Fruit fly (Drosophila melanogaster) whole organism, embryonic: Measurements from ENCODE around the gene kirre.

ENCODE experiments used
- Aef1 ChIP-seq: fragments of 200-800 bp; sonication (Bioruptor generic); IDR thresholded peaks from 3 replicates; pipeline ENCODE4 v1.3.6; 2022; ENCODE audit warnings: missing biosample characterization, missing genetic modification characterization
- Blimp-1 ChIP-seq: fragments of 200-800 bp; sonication (Bioruptor generic); optimal IDR thresholded peaks from 3 replicates; lab custom pipeline; 2018; ENCODE audit warnings: missing biosample characterization, missing genetic modification characterization, mild to moderate bottlenecking, moderate library complexity, missing genetic modification reagents
- CG10274 ChIP-seq: fragments of 200-800 bp; sonication (Bioruptor generic); optimal IDR thresholded peaks from 3 replicates; lab custom pipeline; 2017; ENCODE audit warnings: missing biosample characterization, mild to moderate bottlenecking, missing genetic modification characterization
- CG10543 ChIP-seq: fragments of 200-800 bp; sonication (Bioruptor generic); optimal IDR thresholded peaks from 3 replicates; lab custom pipeline; 2017; ENCODE audit warnings: missing biosample characterization, mild to moderate bottlenecking, missing genetic modification characterization, moderate library complexity
- CG13624 ChIP-seq: fragments of 200-800 bp; sonication (Bioruptor generic); optimal IDR thresholded peaks from 2 replicates; lab custom pipeline; 2016; ENCODE audit warnings: missing biosample characterization, missing genetic modification characterization
- CG14441 ChIP-seq: fragments of 200-800 bp; sonication (Bioruptor generic); IDR thresholded peaks from 2 replicates; pipeline ENCODE4 v1.3.6; 2022; ENCODE audit warnings: missing biosample characterization, missing genetic modification characterization
- CG14710 ChIP-seq: fragments of 200-800 bp; sonication (Bioruptor generic); optimal IDR thresholded peaks from 3 replicates; lab custom pipeline; 2019; ENCODE audit warnings: missing biosample characterization, mild to moderate bottlenecking, missing genetic modification characterization, moderate library complexity
- CG14965 ChIP-seq: fragments of 200-800 bp; sonication (Bioruptor generic); optimal IDR thresholded peaks from 2 replicates; lab custom pipeline; 2016; ENCODE audit warnings: missing biosample characterization, missing genetic modification characterization, borderline replicate concordance
- CG1602 ChIP-seq: fragments of 200-800 bp; sonication (Bioruptor generic); optimal IDR thresholded peaks from 3 replicates; lab custom pipeline; 2016; ENCODE audit warnings: missing biosample characterization, missing genetic modification characterization
- CG32767 ChIP-seq: fragments of 200-800 bp; sonication (Bioruptor generic); IDR thresholded peaks from 2 replicates; pipeline ENCODE4 v1.3.6; 2022; ENCODE audit warnings: missing biosample characterization, missing genetic modification characterization
- CG3838 ChIP-seq: fragments of 200-800 bp; sonication (Bioruptor generic); optimal IDR thresholded peaks from 3 replicates; lab custom pipeline; 2016; ENCODE audit warnings: missing biosample characterization, missing genetic modification characterization
- CG42726 ChIP-seq: fragments of 200-800 bp; sonication (Bioruptor generic); IDR thresholded peaks from 2 replicates; pipeline ENCODE4 v1.3.6; 2022; ENCODE audit warnings: missing biosample characterization, missing genetic modification characterization; ENCODE audit not compliant: partially characterized antibody
- CG6765 ChIP-seq: fragments of 200-800 bp; sonication (Bioruptor generic); optimal IDR thresholded peaks from 3 replicates; lab custom pipeline; 2017; ENCODE audit warnings: missing biosample characterization, mild to moderate bottlenecking, missing genetic modification characterization
- CG7928 ChIP-seq: fragments of 200-800 bp; sonication (Bioruptor generic); optimal IDR thresholded peaks from 2 replicates; lab custom pipeline; 2017; ENCODE audit warnings: missing biosample characterization, mild to moderate bottlenecking, missing genetic modification characterization
- CG9727 ChIP-seq: fragments of 200-800 bp; sonication (Bioruptor generic); optimal IDR thresholded peaks from 3 replicates; lab custom pipeline; 2017; ENCODE audit warnings: missing biosample characterization, mild to moderate bottlenecking, missing genetic modification characterization
- Camta ChIP-seq: fragments of 200-800 bp; sonication (Bioruptor generic); optimal IDR thresholded peaks from 2 replicates; lab custom pipeline; 2016; ENCODE audit warnings: missing biosample characterization, missing genetic modification characterization
- Fer3 ChIP-seq: fragments of 200-800 bp; sonication (Bioruptor generic); optimal IDR thresholded peaks from 2 replicates; lab custom pipeline; 2018; ENCODE audit warnings: missing biosample characterization, mild to moderate bottlenecking, missing genetic modification characterization, moderate library complexity
- Hey ChIP-seq: fragments of 200-800 bp; sonication (Bioruptor generic); optimal IDR thresholded peaks from 3 replicates; lab custom pipeline; 2018; ENCODE audit warnings: missing biosample characterization, mild to moderate bottlenecking, missing genetic modification characterization
- Hr78 ChIP-seq, 2 experiments: fragments of 200-800 bp in 1 of 2; fragments of >200 bp in 1 of 2; sonication (Bioruptor generic) in 1 of 2; optimal IDR thresholded peaks; 2 replicates each; lab custom pipeline; 2017 to 2019; ENCODE audit warnings: missing biosample characterization in 2 of 2, missing genetic modification characterization in 2 of 2, mild to moderate bottlenecking in 1 of 2, moderate library complexity in 1 of 2
- Hsf ChIP-seq: fragments of 200-800 bp; sonication (Bioruptor generic); optimal IDR thresholded peaks from 3 replicates; lab custom pipeline; 2016; ENCODE audit warnings: missing biosample characterization, missing genetic modification characterization
- NC2α ChIP-seq: fragments of 200-800 bp; sonication (Bioruptor generic); optimal IDR thresholded peaks from 2 replicates; lab custom pipeline; 2016; ENCODE audit warnings: missing biosample characterization, missing genetic modification characterization
- Rx ChIP-seq: fragments of 200-800 bp; sonication (Bioruptor generic); IDR thresholded peaks from 2 replicates; pipeline ENCODE4 v1.3.6; 2022; ENCODE audit warnings: missing biosample characterization, missing genetic modification characterization
- Scr ChIP-seq: fragments of 200-800 bp; sonication (Bioruptor generic); IDR thresholded peaks from 2 replicates; pipeline ENCODE4 v1.3.6; 2022; ENCODE audit warnings: missing biosample characterization, missing genetic modification characterization; ENCODE audit not compliant: partially characterized antibody
- Side ChIP-seq: fragments of 200-800 bp; sonication (Bioruptor generic); optimal IDR thresholded peaks from 2 replicates; lab custom pipeline; 2016; ENCODE audit warnings: missing biosample characterization, missing genetic modification characterization
- Six4 ChIP-seq: fragments of 200-800 bp; sonication (Bioruptor generic); optimal IDR thresholded peaks from 2 replicates; lab custom pipeline; 2016; ENCODE audit warnings: missing biosample characterization, missing genetic modification characterization
- amos ChIP-seq: fragments of 200-800 bp; sonication (Bioruptor generic); IDR thresholded peaks from 2 replicates; pipeline ENCODE4 v1.3.6; 2022; ENCODE audit warnings: missing biosample characterization, missing genetic modification characterization; ENCODE audit not compliant: partially characterized antibody
- ara ChIP-seq: fragments of 200-800 bp; sonication (Bioruptor generic); IDR thresholded peaks from 2 replicates; pipeline ENCODE4 v1.3.6; 2022; ENCODE audit warnings: missing biosample characterization, missing genetic modification characterization
- ato ChIP-seq: fragments of 200-800 bp; sonication (Bioruptor generic); IDR thresholded peaks from 2 replicates; pipeline ENCODE4 v1.3.6; 2022; ENCODE audit warnings: missing biosample characterization, missing genetic modification characterization; ENCODE audit not compliant: partially characterized antibody
- crc ChIP-seq: fragments of 200-800 bp; sonication (Bioruptor generic); optimal IDR thresholded peaks from 2 replicates; lab custom pipeline; 2016; ENCODE audit warnings: missing biosample characterization, missing genetic modification characterization
- disco-r ChIP-seq: fragments of 200-800 bp; sonication (Bioruptor generic); optimal IDR thresholded peaks from 2 replicates; lab custom pipeline; 2016; ENCODE audit warnings: missing biosample characterization, missing genetic modification characterization
- dpn ChIP-seq, 2 experiments: fragments of 200-800 bp; sonication (Bioruptor generic); optimal IDR thresholded peaks; 3 replicates each; lab custom pipeline; 2016; ENCODE audit warnings: missing biosample characterization in 2 of 2, missing genetic modification characterization in 2 of 2
- ewg ChIP-seq: fragments of 200-800 bp; sonication (Bioruptor generic); optimal IDR thresholded peaks from 3 replicates; lab custom pipeline; 2017; ENCODE audit warnings: mild to moderate bottlenecking, missing biosample characterization, missing genetic modification reagents, missing genetic modification characterization
- fru ChIP-seq: fragments of >200 bp; optimal IDR thresholded peaks from 2 replicates; lab custom pipeline; 2017
- ftz-f1 ChIP-seq: fragments of 200-800 bp; sonication (Bioruptor generic); optimal IDR thresholded peaks from 2 replicates; lab custom pipeline; 2016; ENCODE audit warnings: missing biosample characterization, missing genetic modification characterization
- gcm2 ChIP-seq: fragments of 200-800 bp; sonication (Bioruptor generic); optimal IDR thresholded peaks from 2 replicates; lab custom pipeline; 2016; ENCODE audit warnings: missing biosample characterization, missing genetic modification characterization
- grau ChIP-seq: fragments of 200-800 bp; optimal IDR thresholded peaks from 3 replicates; lab custom pipeline; 2019; ENCODE audit warnings: missing biosample characterization, mild to moderate bottlenecking, missing genetic modification characterization, moderate library complexity
- hkb ChIP-seq, 2 experiments: fragments of 200-800 bp in 1 of 2; fragments of >200 bp in 1 of 2; sonication (Bioruptor generic) in 1 of 2; IDR thresholded peaks in 1 of 2; optimal IDR thresholded peaks in 1 of 2; 2 replicates each; pipeline versions ENCODE4 v1.3.6 to Lab custom; 2017 to 2022; ENCODE audit warnings: missing biosample characterization in 1 of 2, missing genetic modification characterization in 1 of 2
- inv ChIP-seq: fragments of 200-800 bp; sonication (Bioruptor generic); IDR thresholded peaks from 2 replicates; pipeline ENCODE4 v1.3.6; 2022; ENCODE audit warnings: missing biosample characterization, missing genetic modification characterization; ENCODE audit not compliant: partially characterized antibody
- kni ChIP-seq: fragments of 200-800 bp; sonication (Bioruptor generic); optimal IDR thresholded peaks from 3 replicates; lab custom pipeline; 2017; ENCODE audit warnings: mild to moderate bottlenecking, missing biosample characterization, missing genetic modification reagents, missing genetic modification characterization
- lab ChIP-seq: fragments of 200-800 bp; sonication (Bioruptor generic); optimal IDR thresholded peaks from 3 replicates; lab custom pipeline; 2017; ENCODE audit warnings: missing biosample characterization, missing genetic modification characterization, mild to moderate bottlenecking, moderate library complexity, missing genetic modification reagents
- lmd ChIP-seq: fragments of 200-800 bp; sonication (Bioruptor generic); IDR thresholded peaks from 2 replicates; pipeline ENCODE4 v1.3.6; 2022; ENCODE audit warnings: missing biosample characterization, missing genetic modification characterization
- onecut ChIP-seq: fragments of 200-800 bp; sonication (Bioruptor generic); IDR thresholded peaks from 2 replicates; pipeline ENCODE4 v1.3.6; 2022; ENCODE audit warnings: missing biosample characterization, missing genetic modification characterization
- pb ChIP-seq: fragments of 200-800 bp; sonication (Bioruptor generic); optimal IDR thresholded peaks from 3 replicates; lab custom pipeline; 2016; ENCODE audit warnings: missing biosample characterization, missing genetic modification characterization
- shn ChIP-seq: fragments of 200-800 bp; sonication (Bioruptor generic); optimal IDR thresholded peaks from 3 replicates; lab custom pipeline; 2016; ENCODE audit warnings: missing biosample characterization, missing genetic modification characterization
- so ChIP-seq: fragments of 200-800 bp; sonication (Bioruptor generic); IDR thresholded peaks from 3 replicates; pipeline ENCODE4 v1.3.6; 2022; ENCODE audit warnings: missing biosample characterization, missing genetic modification characterization
- sqz ChIP-seq: fragments of 200-800 bp; sonication (Bioruptor generic); optimal IDR thresholded peaks from 3 replicates; lab custom pipeline; 2018; ENCODE audit warnings: missing biosample characterization, mild to moderate bottlenecking, missing genetic modification characterization
- tap ChIP-seq: fragments of 200-800 bp; optimal IDR thresholded peaks from 3 replicates; lab custom pipeline; 2019; ENCODE audit warnings: missing biosample characterization, mild to moderate bottlenecking, missing genetic modification characterization, moderate library complexity
- tll ChIP-seq, 2 experiments: fragments of 200-800 bp in 1 of 2; fragments of >200 bp in 1 of 2; sonication (Bioruptor generic) in 1 of 2; optimal IDR thresholded peaks; 2 replicates each; lab custom pipeline; 2017 to 2019; ENCODE audit warnings: missing biosample characterization in 2 of 2, missing genetic modification characterization in 2 of 2, mild to moderate bottlenecking in 1 of 2, moderate library complexity in 1 of 2
- unpg ChIP-seq: fragments of 200-800 bp; sonication (Bioruptor generic); optimal IDR thresholded peaks from 3 replicates; lab custom pipeline; 2018; ENCODE audit warnings: missing biosample characterization, mild to moderate bottlenecking, missing genetic modification characterization, moderate library complexity
- zen2 ChIP-seq: fragments of 200-800 bp; sonication (Bioruptor generic); IDR thresholded peaks from 3 replicates; pipeline ENCODE4 v1.3.6; 2022; ENCODE audit warnings: missing biosample characterization, missing genetic modification characterization; ENCODE audit not compliant: partially characterized antibody

Gene kirre

DNA sequence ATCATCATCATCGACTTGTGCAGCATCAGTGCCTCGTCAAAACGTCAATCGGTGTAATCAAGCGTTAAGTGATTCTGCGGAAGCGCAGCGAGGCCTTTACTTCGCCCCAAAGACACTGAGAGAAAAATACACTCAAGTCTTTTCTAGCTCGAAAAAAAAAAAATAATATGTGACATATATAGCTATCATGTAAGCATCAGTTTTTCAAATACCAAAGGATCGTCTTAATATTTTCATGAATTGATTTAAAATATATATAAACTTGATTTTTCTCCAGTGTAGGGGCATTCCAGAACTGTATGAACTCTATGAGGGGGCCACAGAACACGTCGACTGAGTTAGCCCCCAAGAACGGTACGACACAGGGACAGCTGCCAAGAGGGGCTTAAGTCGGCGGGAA, 299.6 kb downstream of the kirre start (continued):
- TF ChIP-seq ftz-f1 (GFP tag; lab: Kevin White, UChicago), result no peak
- peak; percentile 22 for TF ChIP-seq sqz (GFP tag; lab: Kevin White, UChicago)
- peak; percentile 48 for TF ChIP-seq lmd (GFP tag; lab: Robert Waterston, UW)
- no peak for TF ChIP-seq CG10543 (GFP tag; lab: Kevin White, UChicago)
- TF ChIP-seq Rx (GFP tag; lab: Robert Waterston, UW), result 0 out of 2 replicates have a peak, but pooled peaks have one; percentile 19
- TF ChIP-seq shn (GFP tag; lab: Kevin White, UChicago), result no peak
- no peak for TF ChIP-seq kni (GFP tag; lab: Kevin White, UChicago)
- TF ChIP-seq ara (GFP tag; lab: Robert Waterston, UW), result peak; percentile 59; the same call in 1 of the 2 replicates
- no peak for TF ChIP-seq CG3838 (GFP tag; lab: Kevin White, UChicago)
- TF ChIP-seq CG32767, result no peak
- TF ChIP-seq Scr (GFP tag; lab: Robert Waterston, UW), result no peak
- no peak for TF ChIP-seq crc
- no peak for TF ChIP-seq CG6765 (GFP tag; lab: Kevin White, UChicago)
- TF ChIP-seq disco-r (GFP tag; lab: Kevin White, UChicago), result no peak
- no peak for TF ChIP-seq gcm2
- TF ChIP-seq tll (GFP tag; optimal IDR thresholded peaks at IDR 0.05; lab: Kevin White, UChicago), result no peak
- TF ChIP-seq Hey, result no peak
- TF ChIP-seq Aef1, result no peak
- no peak for TF ChIP-seq ato (GFP tag; lab: Robert Waterston, UW)
- TF ChIP-seq tap (tag; lab: Kevin White, UChicago), result peak; percentile 8
- no peak for TF ChIP-seq CG42726 (GFP tag; lab: Robert Waterston, UW)
- TF ChIP-seq CG14441 (GFP tag; lab: Robert Waterston, UW), result no peak
- peak; percentile 16 for TF ChIP-seq CG1602
- no peak for TF ChIP-seq CG13624 (GFP tag; lab: Kevin White, UChicago)
- no peak for TF ChIP-seq CG14965 (GFP tag; lab: Kevin White, UChicago)
- TF ChIP-seq Six4 (GFP tag; lab: Kevin White, UChicago), result no peak
- TF ChIP-seq Blimp-1 (GFP tag; lab: Kevin White, UChicago), result peak; percentile 60
- TF ChIP-seq ewg, result no peak
- peak in 1 of 2 experiments; percentile 47 for TF ChIP-seq dpn (GFP tag; optimal IDR thresholded peaks at IDR 0.05; lab: Kevin White, UChicago)
- TF ChIP-seq Side (GFP tag; lab: Kevin White, UChicago), result no peak
- no peak for TF ChIP-seq fru (lab: Kevin White, UChicago)
- no peak for TF ChIP-seq CG10274 (GFP tag; lab: Kevin White, UChicago)
- no peak for TF ChIP-seq CG7928 (GFP tag; lab: Kevin White, UChicago)
- no peak for TF ChIP-seq lab (GFP tag; lab: Kevin White, UChicago)
- TF ChIP-seq zen2 (GFP tag; lab: Robert Waterston, UW), result no peak
- peak; percentile 36 for TF ChIP-seq grau (tag; lab: Kevin White, UChicago)
- TF ChIP-seq onecut (GFP tag; lab: Robert Waterston, UW), result no peak
- TF ChIP-seq unpg (GFP tag; lab: Kevin White, UChicago), result peak; percentile 67
- TF ChIP-seq amos (GFP tag; lab: Robert Waterston, UW), result no peak
- TF ChIP-seq pb (GFP tag; lab: Kevin White, UChicago), result no peak
- TF ChIP-seq hkb (optimal IDR thresholded peaks at IDR 0.05; lab: Kevin White, UChicago), result no peak
- peak; percentile 53; the same call in 1 of the 2 replicates for TF ChIP-seq hkb (GFP tag; IDR thresholded peaks at IDR 0.05; lab: Robert Waterston, UW)
- no peak for TF ChIP-seq inv
- peak; percentile 10 for TF ChIP-seq Camta (GFP tag; lab: Kevin White, UChicago)
- TF ChIP-seq NC2α (GFP tag; lab: Kevin White, UChicago), result no peak
- peak; percentile 58 for TF ChIP-seq CG14710 (tag; lab: Kevin White, UChicago)
- no peak for TF ChIP-seq Fer3
- TF ChIP-seq Hsf, result peak; percentile 25
- peak; percentile 45 for TF ChIP-seq CG9727 (GFP tag; lab: Kevin White, UChicago)
- no peak for TF ChIP-seq Hr78 (GFP tag; optimal IDR thresholded peaks at IDR 0.05; lab: Kevin White, UChicago)
- TF ChIP-seq so, result no peak
